Fruit fly (Drosophila melanogaster) whole organism, larva: ENCODE data around the gene CG32271.

Experiments
- noc ChIP-seq: fragments of 200-800 bp; sonication (Bioruptor generic); optimal IDR thresholded peaks from 3 replicates; lab custom pipeline; 2019; ENCODE audit warnings: missing biosample characterization, mild to moderate bottlenecking, missing genetic modification characterization, moderate library complexity

CG32271 gene

dm6 chr3L:3203062-3203461, at the start of gene CG32271:
TSS of gene CG32271 (minus strand) at chr3L:3203162.
- no peak for TF ChIP-seq noc (tag; lab: Kevin White, UChicago)

dm6 chr3L:3251659-3252490, 48.9 kb upstream of the CG32271 start:
- no peak for TF ChIP-seq noc (tag; lab: Kevin White, UChicago)

- TF ChIP-seq noc (tag; lab: Kevin White, UChicago), result no peak
Observed at dm6 chr3L:3250922-3251658, 48.1 kb upstream of the CG32271 start.

dm6 chr3L:3249997-3250774, 47.2 kb upstream of the CG32271 start:
- peak; percentile 98 for TF ChIP-seq noc (tag; lab: Kevin White, UChicago)

- no peak for TF ChIP-seq noc (tag; lab: Kevin White, UChicago)
Observed at dm6 chr3L:3249664-3249996, 46.7 kb upstream of the CG32271 start.

dm6 chr3L:3248714-3249663, 46.0 kb upstream of the CG32271 start:
- TF ChIP-seq noc (tag; lab: Kevin White, UChicago), result peak; percentile 83

- no peak for TF ChIP-seq noc (tag; lab: Kevin White, UChicago)
Observed at dm6 chr3L:3247130-3248065, 44.4 kb upstream of the CG32271 start, which contains the start of gene CG43389. TSS of gene CG43389 (plus strand) at chr3L:3248015.

dm6 chr3L:3246378-3247129, 43.6 kb upstream of the CG32271 start:
- TF ChIP-seq noc (tag; lab: Kevin White, UChicago), result no peak

dm6 chr3L:3245189-3245588, 42.2 kb upstream of the CG32271 start:
- TF ChIP-seq noc (tag; lab: Kevin White, UChicago), result no peak

- no peak for TF ChIP-seq noc (tag; lab: Kevin White, UChicago)
Observed at dm6 chr3L:3244244-3245144, 41.5 kb upstream of the CG32271 start, which contains the start of gene CG12078. TSS of gene CG12078 (minus strand) at chr3L:3244294.

- TF ChIP-seq noc (tag; lab: Kevin White, UChicago), result no peak
Observed at dm6 chr3L:3242121-3243083, 39.4 kb upstream of the CG32271 start.
